Fruit fly (Drosophila melanogaster) whole organism, embryonic: ENCODE measurements around the gene CG14327.

Experiments used
- CG10654 ChIP-seq: fragments of 200-800 bp; sonication (Bioruptor generic); optimal IDR thresholded peaks from 2 replicates; lab custom pipeline; 2016; ENCODE audit warnings: missing biosample characterization, missing genetic modification characterization
- CG11093 ChIP-seq: fragments of 200-800 bp; sonication (Bioruptor generic); IDR thresholded peaks from 3 replicates; pipeline ENCODE4 v1.3.6; 2022; ENCODE audit warnings: missing biosample characterization, missing genetic modification characterization
- CG11247 ChIP-seq: fragments of 200-800 bp; sonication (Bioruptor generic); IDR thresholded peaks from 2 replicates; pipeline ENCODE4 v1.3.6; 2022; ENCODE audit warnings: missing biosample characterization, missing genetic modification characterization
- CG12769 ChIP-seq: fragments of 200-800 bp; sonication (Bioruptor generic); optimal IDR thresholded peaks from 2 replicates; lab custom pipeline; 2019; ENCODE audit warnings: missing biosample characterization, mild to moderate bottlenecking, missing genetic modification characterization, moderate library complexity
- CG13624 ChIP-seq: fragments of 200-800 bp; sonication (Bioruptor generic); optimal IDR thresholded peaks from 2 replicates; lab custom pipeline; 2016; ENCODE audit warnings: missing biosample characterization, missing genetic modification characterization
- CG14860 ChIP-seq: fragments of 200-800 bp; sonication (Bioruptor generic); IDR thresholded peaks from 3 replicates; pipeline ENCODE4 v1.3.6; 2022; ENCODE audit warnings: missing biosample characterization, missing genetic modification characterization; ENCODE audit not compliant: partially characterized antibody
- CG15514 ChIP-seq: fragments of 200-800 bp; sonication (Bioruptor generic); optimal IDR thresholded peaks from 3 replicates; lab custom pipeline; 2017; ENCODE audit warnings: missing biosample characterization, missing genetic modification characterization, mild to moderate bottlenecking, moderate library complexity, missing genetic modification reagents
- CG16813 ChIP-seq: fragments of 200-800 bp; sonication (Bioruptor generic); IDR thresholded peaks from 3 replicates; pipeline ENCODE4 v1.3.6; 2022; ENCODE audit warnings: missing biosample characterization, missing genetic modification characterization; ENCODE audit not compliant: partially characterized antibody
- CG17568 ChIP-seq: fragments of 200-800 bp; sonication (Bioruptor generic); optimal IDR thresholded peaks from 2 replicates; lab custom pipeline; 2018; ENCODE audit warnings: missing biosample characterization, mild to moderate bottlenecking, missing genetic modification characterization, moderate library complexity
- CG17912 ChIP-seq: fragments of 200-800 bp; sonication (Bioruptor generic); optimal IDR thresholded peaks from 2 replicates; lab custom pipeline; 2018; ENCODE audit warnings: missing biosample characterization, mild to moderate bottlenecking, missing genetic modification characterization
- CG2199 ChIP-seq: fragments of 200-800 bp; sonication (Bioruptor generic); IDR thresholded peaks from 3 replicates; pipeline ENCODE4 v1.3.6; 2022; ENCODE audit warnings: missing biosample characterization, missing genetic modification characterization
- CG2678 ChIP-seq: fragments of 200-800 bp; sonication (Bioruptor generic); optimal IDR thresholded peaks from 3 replicates; lab custom pipeline; 2019; ENCODE audit warnings: missing biosample characterization, mild to moderate bottlenecking, missing genetic modification characterization, moderate library complexity
- CG30020 ChIP-seq: fragments of 200-800 bp; optimal IDR thresholded peaks from 2 replicates; lab custom pipeline; 2019; ENCODE audit warnings: missing biosample characterization, mild to moderate bottlenecking, missing genetic modification characterization, moderate library complexity
- CG3995 ChIP-seq: fragments of 200-800 bp; sonication (Bioruptor generic); optimal IDR thresholded peaks from 3 replicates; lab custom pipeline; 2016; ENCODE audit warnings: missing biosample characterization, missing genetic modification characterization
- CG4404 ChIP-seq: fragments of 200-800 bp; sonication (Bioruptor generic); IDR thresholded peaks from 2 replicates; pipeline ENCODE4 v1.3.6; 2022; ENCODE audit warnings: missing biosample characterization, missing genetic modification characterization
- CG7556 ChIP-seq: fragments of 200-800 bp; sonication (Bioruptor generic); optimal IDR thresholded peaks from 2 replicates; lab custom pipeline; 2017; ENCODE audit warnings: missing biosample characterization, mild to moderate bottlenecking, missing genetic modification characterization
- CG9932 ChIP-seq: fragments of 200-800 bp; sonication (Bioruptor generic); IDR thresholded peaks from 2 replicates; pipeline ENCODE4 v1.3.6; 2022; ENCODE audit warnings: missing biosample characterization, missing genetic modification characterization
- Dref ChIP-seq: fragments of 200-800 bp; sonication (Bioruptor generic); IDR thresholded peaks from 2 replicates; pipeline ENCODE4 v1.3.6; 2022; ENCODE audit warnings: missing biosample characterization, missing genetic modification characterization
- Ets65A ChIP-seq: fragments of 200-800 bp; sonication (Bioruptor generic); peaks from one replicate; lab custom pipeline; 2016; ENCODE audit warnings: missing biosample characterization, missing genetic modification characterization
- Ets97D ChIP-seq: fragments of 200-800 bp; sonication (Bioruptor generic); optimal IDR thresholded peaks from 3 replicates; lab custom pipeline; 2016; ENCODE audit warnings: missing biosample characterization, missing genetic modification characterization
- Gsc ChIP-seq: fragments of 200-800 bp; sonication (Bioruptor generic); IDR thresholded peaks from 2 replicates; pipeline ENCODE4 v1.3.6; 2022; ENCODE audit warnings: missing biosample characterization, missing genetic modification characterization
- HLH4C ChIP-seq: fragments of 200-800 bp; sonication (Bioruptor generic); IDR thresholded peaks from 3 replicates; pipeline ENCODE4 v1.3.6; 2022; ENCODE audit warnings: missing biosample characterization, missing genetic modification characterization; ENCODE audit not compliant: partially characterized antibody
- Kr ChIP-seq: fragments of 200-800 bp; sonication (Bioruptor generic); optimal IDR thresholded peaks from 2 replicates; lab custom pipeline; 2017; ENCODE audit warnings: missing biosample characterization, mild to moderate bottlenecking, missing genetic modification characterization
- Lim3 ChIP-seq: fragments of 200-800 bp; sonication (Bioruptor generic); IDR thresholded peaks from 2 replicates; pipeline ENCODE4 v1.3.6; 2022; ENCODE audit warnings: missing biosample characterization, missing genetic modification characterization
- MBD-R2 ChIP-seq: fragments of 200-800 bp; sonication (Bioruptor generic); IDR thresholded peaks from 2 replicates; pipeline ENCODE4 v1.3.6; 2022; ENCODE audit warnings: missing biosample characterization, missing genetic modification characterization
- Myb ChIP-seq: fragments of 200-800 bp; sonication (Bioruptor generic); optimal IDR thresholded peaks from 2 replicates; lab custom pipeline; 2016; ENCODE audit warnings: missing biosample characterization, missing genetic modification characterization
- Ssrp ChIP-seq: fragments of 200-800 bp; sonication (Bioruptor generic); optimal IDR thresholded peaks from 2 replicates; lab custom pipeline; 2018; ENCODE audit warnings: missing biosample characterization, mild to moderate bottlenecking, missing genetic modification characterization, moderate library complexity
- abd-A ChIP-seq: fragments of 200-800 bp; sonication (Bioruptor generic); optimal IDR thresholded peaks from 3 replicates; lab custom pipeline; 2019; ENCODE audit warnings: missing biosample characterization, mild to moderate bottlenecking, missing genetic modification characterization, moderate library complexity
- ato ChIP-seq: fragments of 200-800 bp; sonication (Bioruptor generic); IDR thresholded peaks from 2 replicates; pipeline ENCODE4 v1.3.6; 2022; ENCODE audit warnings: missing biosample characterization, missing genetic modification characterization; ENCODE audit not compliant: partially characterized antibody
- da ChIP-seq: fragments of 200-800 bp; sonication (Bioruptor generic); optimal IDR thresholded peaks from 2 replicates; lab custom pipeline; 2016; ENCODE audit warnings: missing biosample characterization, missing genetic modification characterization
- dan ChIP-seq: fragments of 200-800 bp; sonication (Bioruptor generic); IDR thresholded peaks from 2 replicates; pipeline ENCODE4 v1.3.6; 2022; ENCODE audit warnings: missing biosample characterization, missing genetic modification characterization
- danr ChIP-seq: fragments of 200-800 bp; sonication (Bioruptor generic); IDR thresholded peaks from 2 replicates; pipeline ENCODE4 v1.3.6; 2022; ENCODE audit warnings: missing biosample characterization, missing genetic modification characterization
- dimm ChIP-seq: fragments of 200-800 bp; sonication (Bioruptor generic); IDR thresholded peaks from 2 replicates; pipeline ENCODE4 v1.3.6; 2022; ENCODE audit warnings: missing biosample characterization, missing genetic modification characterization
- dysf ChIP-seq: fragments of 200-800 bp; sonication (Bioruptor generic); IDR thresholded peaks from 3 replicates; pipeline ENCODE4 v1.3.6; 2022; ENCODE audit warnings: missing biosample characterization, missing genetic modification characterization
- eve ChIP-seq, 2 experiments: fragments of >200 bp; optimal IDR thresholded peaks; 2 replicates each; lab custom pipeline; 2017; ENCODE audit warnings: missing biosample characterization in 2 of 2, missing genetic modification characterization in 2 of 2
- fd102C ChIP-seq: fragments of 200-800 bp; sonication (Bioruptor generic); optimal IDR thresholded peaks from 2 replicates; lab custom pipeline; 2018; ENCODE audit warnings: missing biosample characterization, mild to moderate bottlenecking, missing genetic modification characterization, moderate library complexity
- knrl ChIP-seq: fragments of 200-800 bp; sonication (Bioruptor generic); IDR thresholded peaks from 3 replicates; pipeline ENCODE4 v1.3.6; 2022; ENCODE audit warnings: missing biosample characterization, missing genetic modification characterization; ENCODE audit not compliant: partially characterized antibody
- lbe ChIP-seq: fragments of 200-800 bp; sonication (Bioruptor generic); optimal IDR thresholded peaks from 2 replicates; lab custom pipeline; 2016; ENCODE audit warnings: missing biosample characterization, mild to moderate bottlenecking, missing genetic modification characterization
- mld ChIP-seq: fragments of 200-800 bp; sonication (Bioruptor generic); IDR thresholded peaks from 3 replicates; pipeline ENCODE4 v1.3.6; 2022; ENCODE audit warnings: missing biosample characterization, missing genetic modification characterization; ENCODE audit not compliant: partially characterized antibody
- scrt ChIP-seq: fragments of 200-800 bp; sonication (Bioruptor generic); optimal IDR thresholded peaks from 2 replicates; lab custom pipeline; 2018; ENCODE audit warnings: missing biosample characterization, mild to moderate bottlenecking, missing genetic modification characterization, moderate library complexity
- sd ChIP-seq: fragments of 200-800 bp; sonication (Bioruptor generic); optimal IDR thresholded peaks from 3 replicates; lab custom pipeline; 2018; ENCODE audit warnings: missing biosample characterization, mild to moderate bottlenecking, missing genetic modification characterization, moderate library complexity
- sens ChIP-seq: fragments of 200-800 bp; sonication (Bioruptor generic); peaks from one replicate; lab custom pipeline; 2016; ENCODE audit warnings: missing biosample characterization, missing genetic modification characterization
- sna ChIP-seq: fragments of 200-800 bp; sonication (Bioruptor generic); IDR thresholded peaks from 2 replicates; pipeline ENCODE4 v1.3.6; 2022; ENCODE audit warnings: missing biosample characterization, missing genetic modification characterization; ENCODE audit not compliant: partially characterized antibody
- sr ChIP-seq: fragments of 200-800 bp; sonication (Bioruptor generic); IDR thresholded peaks from 3 replicates; pipeline ENCODE4 v1.3.6; 2022; ENCODE audit warnings: missing biosample characterization, missing genetic modification characterization
- tgo ChIP-seq: fragments of 200-800 bp; sonication (Bioruptor generic); IDR thresholded peaks from 3 replicates; pipeline ENCODE4 v1.3.6; 2022; ENCODE audit warnings: missing biosample characterization, missing genetic modification characterization
- tio ChIP-seq: fragments of 200-800 bp; sonication (Bioruptor generic); optimal IDR thresholded peaks from 2 replicates; lab custom pipeline; 2017; ENCODE audit warnings: missing biosample characterization, missing genetic modification characterization, inconsistent platforms
- wor ChIP-seq: fragments of 200-800 bp; sonication (Bioruptor generic); IDR thresholded peaks from 2 replicates; pipeline ENCODE4 v1.3.6; 2022; ENCODE audit warnings: missing biosample characterization, missing genetic modification characterization
- z ChIP-seq: fragments of 200-800 bp; sonication (Bioruptor generic); IDR thresholded peaks from 3 replicates; pipeline ENCODE4 v1.3.6; 2022; ENCODE audit warnings: missing biosample characterization, missing genetic modification characterization

Gene CG14327

dm6 chr3R:17646102-17647050 lies 32.9 kb downstream of the CG14327 start (continued):
- peak; percentile 54 for TF ChIP-seq CG14860 (GFP tag; lab: Robert Waterston, UW)
- no peak for TF ChIP-seq CG15514 (GFP tag; lab: Kevin White, UChicago)
- TF ChIP-seq sens (GFP tag; lab: Kevin White, UChicago): peak; percentile 88
- TF ChIP-seq CG11093 (GFP tag; lab: Robert Waterston, UW): no peak
- TF ChIP-seq CG17568 (GFP tag; lab: Kevin White, UChicago): no peak
- TF ChIP-seq Kr (GFP tag; lab: Kevin White, UChicago): no peak
- no peak for TF ChIP-seq MBD-R2
- TF ChIP-seq sr: no peak; the same call in 2 of the 3 replicates
- peak; percentile 74; the same call in 1 of the 3 replicates for TF ChIP-seq HLH4C (GFP tag; lab: Robert Waterston, UW)
- peak; percentile 65; the same call in 1 of the 2 replicates for TF ChIP-seq ato (GFP tag; lab: Robert Waterston, UW)
- no peak for TF ChIP-seq danr (GFP tag; lab: Robert Waterston, UW)
- TF ChIP-seq tgo (GFP tag; lab: Robert Waterston, UW): no peak; the same call in 2 of the 3 replicates
- peak; percentile 40 for TF ChIP-seq sd (tag; lab: Kevin White, UChicago)
- TF ChIP-seq CG2199 (GFP tag; lab: Robert Waterston, UW): 0 out of 3 replicates have a peak, but pooled peaks have one; percentile 7
- peak; percentile 6 for TF ChIP-seq Ets97D
- TF ChIP-seq CG30020 (tag; lab: Kevin White, UChicago): no peak
- TF ChIP-seq CG2678 (tag; lab: Kevin White, UChicago): no peak
- no peak for TF ChIP-seq CG4404
- no peak for TF ChIP-seq dimm (GFP tag; lab: Robert Waterston, UW)
- TF ChIP-seq CG7556 (GFP tag; lab: Kevin White, UChicago): no peak
- TF ChIP-seq CG10654 (GFP tag; lab: Kevin White, UChicago): no peak
- TF ChIP-seq sna (GFP tag; lab: Robert Waterston, UW): peak; percentile 62; the same call in 1 of the 2 replicates
- peak in 1 of 2 experiments; percentile 11 for TF ChIP-seq eve (GFP tag; optimal IDR thresholded peaks at IDR 0.05; lab: Kevin White, UChicago)
- TF ChIP-seq CG12769: no peak
- no peak for TF ChIP-seq scrt (GFP tag; lab: Kevin White, UChicago)
- no peak for TF ChIP-seq tio
- TF ChIP-seq mld (GFP tag; lab: Robert Waterston, UW): peak; percentile 63; the same call in 2 of the 3 replicates
- peak; percentile 55; the same call in 2 of the 3 replicates for TF ChIP-seq knrl (GFP tag; lab: Robert Waterston, UW)
- TF ChIP-seq wor (GFP tag; lab: Robert Waterston, UW): no peak
- TF ChIP-seq Myb (GFP tag; lab: Kevin White, UChicago): no peak
- TF ChIP-seq CG3995: peak; percentile 75
- no peak for TF ChIP-seq da (GFP tag; lab: Kevin White, UChicago)
- no peak for TF ChIP-seq Gsc (GFP tag; lab: Robert Waterston, UW)
- TF ChIP-seq fd102C: peak; percentile 54
- TF ChIP-seq z: 0 out of 3 replicates have a peak, but pooled peaks have one; percentile 21
- TF ChIP-seq Dref (GFP tag; lab: Robert Waterston, UW): no peak
- no peak for TF ChIP-seq dan (GFP tag; lab: Robert Waterston, UW)
- TF ChIP-seq Ets65A (GFP tag; lab: Kevin White, UChicago): peak; percentile 59
- peak; percentile 46; the same call in 1 of the 2 replicates for TF ChIP-seq CG9932 (GFP tag; lab: Robert Waterston, UW)
- no peak for TF ChIP-seq Ssrp
- peak; percentile 86 for TF ChIP-seq CG16813 (GFP tag; lab: Robert Waterston, UW)
- no peak for TF ChIP-seq Lim3 (GFP tag; lab: Robert Waterston, UW)
- peak; percentile 22 for TF ChIP-seq abd-A (tag; lab: Kevin White, UChicago)
- TF ChIP-seq CG17912: no peak
- no peak for TF ChIP-seq lbe (GFP tag; lab: Kevin White, UChicago)
- no peak for TF ChIP-seq CG11247 (GFP tag; lab: Robert Waterston, UW)
- TF ChIP-seq CG13624: peak; percentile 33
- TF ChIP-seq dysf (GFP tag; lab: Robert Waterston, UW): 0 out of 3 replicates have a peak, but pooled peaks have one; percentile 23
